Worm (Caenorhabditis elegans) whole organism, mixed stage, embryonic: ENCODE measurements around the gene cpt-1.

Experiments
- M03D4.4 ChIP-seq: sonication (generic microtip); optimal IDR thresholded peaks from 2 replicates; lab custom pipeline; 2017; ENCODE audit warnings: mild to moderate bottlenecking, missing genetic modification characterization, missing compliant biosample characterization
- blmp-1 ChIP-seq: fragments of 150-350 bp; optimal IDR thresholded peaks from 2 replicates; lab custom pipeline; 2014; ENCODE audit warnings: missing biosample characterization, missing genetic modification characterization
- elt-1 ChIP-seq: sonication (generic microtip); optimal IDR thresholded peaks from 2 replicates; lab custom pipeline; 2017; ENCODE audit warnings: missing genetic modification characterization, mild to moderate bottlenecking, missing compliant biosample characterization, antibody characterized with exemption, moderate library complexity, borderline replicate concordance; ENCODE audit not compliant: insufficient read depth
- lin-13 ChIP-seq: fragments of 150-350 bp; optimal IDR thresholded peaks from 2 replicates; lab custom pipeline; 2014; ENCODE audit warnings: missing biosample characterization, missing genetic modification characterization
- mep-1 ChIP-seq: fragments of 150-350 bp; optimal IDR thresholded peaks from 2 replicates; lab custom pipeline; 2017; ENCODE audit warnings: missing biosample characterization, missing genetic modification reagents, missing genetic modification characterization, inconsistent platforms
- nhr-12 ChIP-seq: fragments of 150-350 bp; optimal IDR thresholded peaks from 2 replicates; lab custom pipeline; 2014; ENCODE audit warnings: missing biosample characterization, missing genetic modification characterization
- nhr-28 ChIP-seq: fragments of 150-350 bp; optimal IDR thresholded peaks from 2 replicates; lab custom pipeline; 2014; ENCODE audit warnings: missing biosample characterization, missing genetic modification characterization
- nhr-76 ChIP-seq: sonication (generic microtip); optimal IDR thresholded peaks from 2 replicates; lab custom pipeline; 2017; ENCODE audit warnings: missing biosample characterization, missing genetic modification characterization
- pha-4 ChIP-seq: fragments of 150-350 bp; optimal IDR thresholded peaks from 2 replicates; lab custom pipeline; 2018; ENCODE audit warnings: missing biosample characterization, missing genetic modification reagents, missing genetic modification characterization
- snpc-4 ChIP-seq: fragments of 150-350 bp; optimal IDR thresholded peaks from 2 replicates; lab custom pipeline; 2014; ENCODE audit warnings: missing biosample characterization, missing genetic modification characterization

DNA sequence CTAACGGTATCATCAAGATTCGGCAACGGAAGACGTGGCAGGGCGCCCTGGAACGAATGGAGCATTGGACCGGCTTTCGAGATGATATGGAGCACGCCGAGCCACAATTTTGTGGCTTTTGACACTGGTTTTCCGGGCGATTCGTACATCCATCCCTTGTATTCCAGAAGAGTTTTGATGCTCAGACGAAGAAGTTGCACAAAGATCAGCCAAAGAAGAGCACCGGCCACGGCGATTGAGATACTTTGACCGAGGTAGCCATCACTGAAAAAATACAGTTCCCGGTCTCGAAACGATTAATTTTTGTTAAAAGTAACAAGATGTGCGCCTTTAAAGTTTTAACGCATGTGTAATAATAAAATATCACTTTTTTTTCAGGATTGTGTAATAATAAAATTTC, 1.1 kb downstream of the cpt-1 start:
- no peak for TF ChIP-seq nhr-12 (tag; lab: Kevin White, UChicago)
- TF ChIP-seq nhr-76 (tag; lab: Kevin White, UChicago): no peak
- no peak for TF ChIP-seq M03D4.4 (tag; lab: Kevin White, UChicago)
- TF ChIP-seq nhr-28 (tag; lab: Kevin White, UChicago): no peak
- no peak for TF ChIP-seq mep-1
- no peak for TF ChIP-seq snpc-4 (tag; lab: Kevin White, UChicago)
- no peak for TF ChIP-seq blmp-1 (tag; lab: Kevin White, UChicago)
- TF ChIP-seq pha-4 (tag; lab: Kevin White, UChicago): no peak
- TF ChIP-seq lin-13 (tag; lab: Kevin White, UChicago): no peak
- TF ChIP-seq elt-1 (tag; lab: Kevin White, UChicago): no peak
